Fruit fly (Drosophila melanogaster) whole organism, embryonic: ENCODE results near the gene pot.

Experiments
- Aef1 ChIP-seq: fragments of 200-800 bp; sonication (Bioruptor generic); IDR thresholded peaks from 3 replicates; pipeline ENCODE4 v1.3.6; 2022; ENCODE audit warnings: missing biosample characterization, missing genetic modification characterization
- B-H1 ChIP-seq: fragments of 200-800 bp; sonication (Bioruptor generic); IDR thresholded peaks from 3 replicates; pipeline ENCODE4 v1.3.6; 2022; ENCODE audit warnings: missing biosample characterization, missing genetic modification characterization
- BtbVII ChIP-seq: fragments of 200-800 bp; sonication (Bioruptor generic); optimal IDR thresholded peaks from 3 replicates; lab custom pipeline; 2017; ENCODE audit warnings: missing biosample characterization, mild to moderate bottlenecking, missing genetic modification characterization
- CG11085 ChIP-seq: fragments of 200-800 bp; sonication (Bioruptor generic); IDR thresholded peaks from 2 replicates; pipeline ENCODE4 v1.3.6; 2022; ENCODE audit warnings: missing biosample characterization, missing genetic modification characterization
- CG11456 ChIP-seq: fragments of 200-800 bp; sonication (Bioruptor generic); IDR thresholded peaks from 3 replicates; pipeline ENCODE4 v1.3.6; 2022; ENCODE audit warnings: missing biosample characterization, missing genetic modification characterization
- CG13296 ChIP-seq: fragments of 200-800 bp; sonication (Bioruptor generic); optimal IDR thresholded peaks from 3 replicates; lab custom pipeline; 2018; ENCODE audit warnings: missing biosample characterization, mild to moderate bottlenecking, missing genetic modification characterization
- CG13424 ChIP-seq: fragments of 200-800 bp; sonication (Bioruptor generic); optimal IDR thresholded peaks from 2 replicates; lab custom pipeline; 2019; ENCODE audit warnings: missing biosample characterization, mild to moderate bottlenecking, missing genetic modification characterization, moderate library complexity
- CG15269 ChIP-seq: fragments of 200-800 bp; sonication (Bioruptor generic); optimal IDR thresholded peaks from 2 replicates; lab custom pipeline; 2018; ENCODE audit warnings: missing biosample characterization, mild to moderate bottlenecking, missing genetic modification characterization, moderate library complexity
- CG17612 ChIP-seq: fragments of 200-800 bp; sonication (Bioruptor generic); IDR thresholded peaks from 2 replicates; pipeline ENCODE4 v1.3.6; 2022; ENCODE audit warnings: missing biosample characterization, missing genetic modification characterization
- CG18764 ChIP-seq: fragments of 200-800 bp; sonication (Bioruptor generic); optimal IDR thresholded peaks from 3 replicates; lab custom pipeline; 2016; ENCODE audit warnings: missing biosample characterization, missing genetic modification characterization
- CG2129 ChIP-seq: fragments of 200-800 bp; sonication (Bioruptor generic); IDR thresholded peaks from 2 replicates; pipeline ENCODE4 v1.3.6; 2022; ENCODE audit warnings: missing biosample characterization, missing genetic modification characterization; ENCODE audit not compliant: partially characterized antibody
- CG31365 ChIP-seq: fragments of 200-800 bp; sonication (Bioruptor generic); optimal IDR thresholded peaks from 2 replicates; lab custom pipeline; 2018; ENCODE audit warnings: missing biosample characterization, mild to moderate bottlenecking, missing genetic modification characterization
- CG32532 ChIP-seq: fragments of 200-800 bp; sonication (Bioruptor generic); IDR thresholded peaks from 2 replicates; pipeline ENCODE4 v1.3.6; 2022; ENCODE audit warnings: missing biosample characterization, missing genetic modification characterization
- CG34422 ChIP-seq: fragments of 200-800 bp; sonication (Bioruptor generic); IDR thresholded peaks from 3 replicates; pipeline ENCODE4 v1.3.6; 2022; ENCODE audit warnings: missing biosample characterization, missing genetic modification characterization
- CG4360 ChIP-seq: fragments of 200-800 bp; sonication (Bioruptor generic); IDR thresholded peaks from 2 replicates; pipeline ENCODE4 v1.3.6; 2022; ENCODE audit warnings: missing biosample characterization, missing genetic modification characterization
- CG43689 ChIP-seq: fragments of 200-800 bp; sonication (Bioruptor generic); IDR thresholded peaks from 2 replicates; pipeline ENCODE4 v1.3.6; 2022; ENCODE audit warnings: missing biosample characterization, missing genetic modification characterization
- CG4707 ChIP-seq: fragments of 200-800 bp; sonication (Bioruptor generic); optimal IDR thresholded peaks from 2 replicates; lab custom pipeline; 2018; ENCODE audit warnings: missing biosample characterization, mild to moderate bottlenecking, missing genetic modification characterization, moderate library complexity
- CG5245 ChIP-seq: fragments of 200-800 bp; sonication (Bioruptor generic); optimal IDR thresholded peaks from 3 replicates; lab custom pipeline; 2016; ENCODE audit warnings: missing biosample characterization, missing genetic modification characterization
- Chrac-16 ChIP-seq: fragments of 200-800 bp; sonication (Bioruptor generic); optimal IDR thresholded peaks from 3 replicates; lab custom pipeline; 2016; ENCODE audit warnings: missing biosample characterization, missing genetic modification characterization
- D19B ChIP-seq: fragments of 200-800 bp; sonication (Bioruptor generic); optimal IDR thresholded peaks from 2 replicates; lab custom pipeline; 2017; ENCODE audit warnings: missing biosample characterization, mild to moderate bottlenecking, missing genetic modification characterization
- Dad ChIP-seq: fragments of 200-800 bp; sonication (Bioruptor generic); optimal IDR thresholded peaks from 3 replicates; lab custom pipeline; 2016; ENCODE audit warnings: missing biosample characterization, missing genetic modification characterization
- Deaf1 ChIP-seq: fragments of 200-800 bp; optimal IDR thresholded peaks from 3 replicates; lab custom pipeline; 2019; ENCODE audit warnings: missing biosample characterization, mild to moderate bottlenecking, missing genetic modification characterization, moderate library complexity
- Doc3 ChIP-seq: fragments of 200-800 bp; sonication (Bioruptor generic); IDR thresholded peaks from 3 replicates; pipeline ENCODE4 v1.3.6; 2022; ENCODE audit warnings: missing biosample characterization, missing genetic modification characterization; ENCODE audit not compliant: partially characterized antibody
- HLH4C ChIP-seq: fragments of 200-800 bp; sonication (Bioruptor generic); IDR thresholded peaks from 3 replicates; pipeline ENCODE4 v1.3.6; 2022; ENCODE audit warnings: missing biosample characterization, missing genetic modification characterization; ENCODE audit not compliant: partially characterized antibody
- Hr3 ChIP-seq: fragments of 200-800 bp; sonication (Bioruptor generic); optimal IDR thresholded peaks from 3 replicates; lab custom pipeline; 2016; ENCODE audit warnings: missing biosample characterization, missing genetic modification characterization
- MESR4 ChIP-seq: fragments of 200-800 bp; sonication (Bioruptor generic); optimal IDR thresholded peaks from 2 replicates; lab custom pipeline; 2018; ENCODE audit warnings: missing biosample characterization, mild to moderate bottlenecking, missing genetic modification characterization, moderate library complexity
- Mes4 ChIP-seq: fragments of 200-800 bp; sonication (Bioruptor generic); optimal IDR thresholded peaks from 2 replicates; lab custom pipeline; 2016; ENCODE audit warnings: missing biosample characterization, missing genetic modification characterization
- Nf-YB ChIP-seq: fragments of 200-800 bp; sonication (Bioruptor generic); optimal IDR thresholded peaks from 3 replicates; lab custom pipeline; 2019; ENCODE audit warnings: missing biosample characterization, mild to moderate bottlenecking, missing genetic modification characterization, moderate library complexity
- YL-1 ChIP-seq: fragments of 200-800 bp; sonication (Bioruptor generic); optimal IDR thresholded peaks from 3 replicates; lab custom pipeline; 2017; ENCODE audit warnings: missing biosample characterization, mild to moderate bottlenecking, missing genetic modification characterization
- amos ChIP-seq: fragments of 200-800 bp; sonication (Bioruptor generic); IDR thresholded peaks from 2 replicates; pipeline ENCODE4 v1.3.6; 2022; ENCODE audit warnings: missing biosample characterization, missing genetic modification characterization; ENCODE audit not compliant: partially characterized antibody
- ara ChIP-seq: fragments of 200-800 bp; sonication (Bioruptor generic); IDR thresholded peaks from 2 replicates; pipeline ENCODE4 v1.3.6; 2022; ENCODE audit warnings: missing biosample characterization, missing genetic modification characterization
- ase ChIP-seq: fragments of 200-800 bp; sonication (Bioruptor generic); IDR thresholded peaks from 3 replicates; pipeline ENCODE4 v1.3.6; 2022; ENCODE audit warnings: missing biosample characterization, missing genetic modification characterization
- bab2 ChIP-seq: fragments of 200-800 bp; sonication (Bioruptor generic); optimal IDR thresholded peaks from 2 replicates; lab custom pipeline; 2016; ENCODE audit warnings: missing biosample characterization, missing genetic modification characterization
- bowl ChIP-seq: fragments of 200-800 bp; sonication (Bioruptor generic); IDR thresholded peaks from 2 replicates; pipeline ENCODE4 v1.3.6; 2022; ENCODE audit warnings: missing biosample characterization, missing genetic modification characterization
- br ChIP-seq: fragments of >200 bp; optimal IDR thresholded peaks from 2 replicates; lab custom pipeline; 2017
- chif ChIP-seq, 2 experiments: fragments of 200-800 bp; sonication (Bioruptor generic); optimal IDR thresholded peaks; 3 replicates each; lab custom pipeline; 2016; ENCODE audit warnings: missing biosample characterization in 2 of 2, missing genetic modification characterization in 2 of 2
- chn ChIP-seq: fragments of 200-800 bp; sonication (Bioruptor generic); optimal IDR thresholded peaks from 2 replicates; lab custom pipeline; 2016; ENCODE audit warnings: missing biosample characterization, missing genetic modification characterization
- crc ChIP-seq: fragments of 200-800 bp; sonication (Bioruptor generic); optimal IDR thresholded peaks from 2 replicates; lab custom pipeline; 2016; ENCODE audit warnings: missing biosample characterization, missing genetic modification characterization
- disco-r ChIP-seq: fragments of 200-800 bp; sonication (Bioruptor generic); optimal IDR thresholded peaks from 2 replicates; lab custom pipeline; 2016; ENCODE audit warnings: missing biosample characterization, missing genetic modification characterization
- ewg ChIP-seq: fragments of 200-800 bp; sonication (Bioruptor generic); optimal IDR thresholded peaks from 3 replicates; lab custom pipeline; 2017; ENCODE audit warnings: mild to moderate bottlenecking, missing biosample characterization, missing genetic modification reagents, missing genetic modification characterization
- ftz-f1 ChIP-seq: fragments of 200-800 bp; sonication (Bioruptor generic); optimal IDR thresholded peaks from 2 replicates; lab custom pipeline; 2016; ENCODE audit warnings: missing biosample characterization, missing genetic modification characterization
- ham ChIP-seq: fragments of 200-800 bp; sonication (Bioruptor generic); IDR thresholded peaks from 2 replicates; pipeline ENCODE4 v1.3.6; 2022; ENCODE audit warnings: missing biosample characterization, missing genetic modification characterization
- ind ChIP-seq: fragments of 200-800 bp; sonication (Bioruptor generic); optimal IDR thresholded peaks from 3 replicates; lab custom pipeline; 2016; ENCODE audit warnings: missing biosample characterization, missing genetic modification characterization
- klu ChIP-seq: fragments of 200-800 bp; sonication (Bioruptor generic); IDR thresholded peaks from 2 replicates; pipeline ENCODE4 v1.3.6; 2022; ENCODE audit warnings: missing biosample characterization, missing genetic modification characterization
- lmd ChIP-seq: fragments of 200-800 bp; sonication (Bioruptor generic); IDR thresholded peaks from 2 replicates; pipeline ENCODE4 v1.3.6; 2022; ENCODE audit warnings: missing biosample characterization, missing genetic modification characterization
- maf-S ChIP-seq: fragments of 200-800 bp; sonication (Bioruptor generic); optimal IDR thresholded peaks from 2 replicates; lab custom pipeline; 2016; ENCODE audit warnings: missing biosample characterization, missing genetic modification characterization
- nmo ChIP-seq: fragments of 200-800 bp; sonication (Bioruptor generic); optimal IDR thresholded peaks from 2 replicates; lab custom pipeline; 2018; ENCODE audit warnings: missing biosample characterization, mild to moderate bottlenecking, missing genetic modification characterization, moderate library complexity
- pita ChIP-seq: fragments of 200-800 bp; sonication (Bioruptor generic); optimal IDR thresholded peaks from 2 replicates; lab custom pipeline; 2017; ENCODE audit warnings: missing biosample characterization, mild to moderate bottlenecking, missing genetic modification characterization
- repo ChIP-seq: fragments of 200-800 bp; sonication (Bioruptor generic); optimal IDR thresholded peaks from 2 replicates; lab custom pipeline; 2016; ENCODE audit warnings: missing biosample characterization, missing genetic modification characterization
- wdn ChIP-seq: fragments of 200-800 bp; sonication (Bioruptor generic); IDR thresholded peaks from 2 replicates; pipeline ENCODE4 v1.3.6; 2022; ENCODE audit warnings: missing biosample characterization, missing genetic modification characterization
- wor ChIP-seq: fragments of 200-800 bp; sonication (Bioruptor generic); IDR thresholded peaks from 2 replicates; pipeline ENCODE4 v1.3.6; 2022; ENCODE audit warnings: missing biosample characterization, missing genetic modification characterization
- z ChIP-seq: fragments of 200-800 bp; sonication (Bioruptor generic); IDR thresholded peaks from 3 replicates; pipeline ENCODE4 v1.3.6; 2022; ENCODE audit warnings: missing biosample characterization, missing genetic modification characterization

pot gene

dm6 chrX:11915154-11915593 lies 1.9 kb downstream of the pot start (continued):
- TF ChIP-seq CG32532 (peak; percentile 89), wdn (no peak), CG5245 (GFP tag; lab: Kevin White, UChicago) (peak; percentile 11), CG13424 (peak; percentile 95), ewg (peak; percentile 86), CG15269 (tag; lab: Kevin White, UChicago) (peak; percentile 94), lmd (GFP tag; lab: Robert Waterston, UW) (peak; percentile 90), CG17612 (GFP tag; lab: Robert Waterston, UW) (peak; percentile 44; the same call in 1 of the 2 replicates), amos (no peak), Deaf1 (tag; lab: Kevin White, UChicago) (peak; percentile 73), HLH4C (GFP tag; lab: Robert Waterston, UW) (no peak), Chrac-16 (peak; percentile 73), BtbVII (GFP tag; lab: Kevin White, UChicago) (peak; percentile 85), chif (GFP tag; optimal IDR thresholded peaks at IDR 0.05; lab: Kevin White, UChicago) (peak in 1 of 2 experiments; percentile 3), ftz-f1 (GFP tag; lab: Kevin White, UChicago) (no peak), maf-S (GFP tag; lab: Kevin White, UChicago) (no peak), CG4707 (GFP tag; lab: Kevin White, UChicago) (peak; percentile 65), klu (GFP tag; lab: Robert Waterston, UW) (peak; percentile 88), CG2129 (GFP tag; lab: Robert Waterston, UW) (no peak), CG34422 (GFP tag; lab: Robert Waterston, UW) (peak; percentile 89), repo (GFP tag; lab: Kevin White, UChicago) (no peak), bowl (GFP tag; lab: Robert Waterston, UW) (peak; percentile 58; the same call in 1 of the 2 replicates), Nf-YB (peak; percentile 78), D19B (GFP tag; lab: Kevin White, UChicago) (peak; percentile 71), CG13296 (GFP tag; lab: Kevin White, UChicago) (peak; percentile 93), br (lab: Kevin White, UChicago) (no peak), wor (GFP tag; lab: Robert Waterston, UW) (peak; percentile 81), Aef1 (GFP tag; lab: Robert Waterston, UW) (peak; percentile 81), MESR4 (GFP tag; lab: Kevin White, UChicago) (peak; percentile 8), ham (GFP tag; lab: Robert Waterston, UW) (no peak), ase (no peak; the same call in none of the 3 replicates), YL-1 (GFP tag; lab: Kevin White, UChicago) (peak; percentile 77), disco-r (GFP tag; lab: Kevin White, UChicago) (no peak), CG4360 (GFP tag; lab: Robert Waterston, UW) (peak; percentile 51), bab2 (peak; percentile 22), Mes4 (no peak), CG43689 (GFP tag; lab: Robert Waterston, UW) (0 out of 2 replicates have a peak, but pooled peaks have one; percentile 4), ind (GFP tag; lab: Kevin White, UChicago) (peak; percentile 77), nmo (GFP tag; lab: Kevin White, UChicago) (peak; percentile 96), Dad (GFP tag; lab: Kevin White, UChicago) (no peak), CG11456 (GFP tag; lab: Robert Waterston, UW) (0 out of 3 replicates have a peak, but pooled peaks have one; percentile 53), pita (GFP tag; lab: Kevin White, UChicago) (no peak), ara (GFP tag; lab: Robert Waterston, UW) (peak; percentile 88), crc (GFP tag; lab: Kevin White, UChicago) (no peak), Hr3 (GFP tag; lab: Kevin White, UChicago) (peak; percentile 85), CG31365 (tag; lab: Kevin White, UChicago) (peak; percentile 62), B-H1 (GFP tag; lab: Robert Waterston, UW) (peak; percentile 82), z (GFP tag; lab: Robert Waterston, UW) (no peak), chn (GFP tag; lab: Kevin White, UChicago) (peak; percentile 1), CG11085 (peak; percentile 75), CG18764 (GFP tag; lab: Kevin White, UChicago) (peak; percentile 44), Doc3 (GFP tag; lab: Robert Waterston, UW) (no peak)
